Worm (Caenorhabditis elegans) whole organism, midembryonic: ENCODE results near the gene K05G3.2.

Experiments used
- cog-1 ChIP-seq: sonication (generic microtip); optimal IDR thresholded peaks from 2 replicates; lab custom pipeline; 2016; ENCODE audit warnings: missing genetic modification characterization, missing compliant biosample characterization
- flt-1 ChIP-seq: fragments of 200-800 bp; sonication (Bioruptor generic); IDR thresholded peaks from 2 replicates; pipeline ENCODE4 v1.3.6; 2022; ENCODE audit warnings: missing genetic modification characterization, missing compliant biosample characterization
- med-1 ChIP-seq: sonication (generic microtip); optimal IDR thresholded peaks from 2 replicates; lab custom pipeline; 2017; ENCODE audit warnings: missing genetic modification characterization, mild to moderate bottlenecking, missing compliant biosample characterization, antibody characterized with exemption, missing genetic modification reagents; ENCODE audit not compliant: insufficient read depth
- ztf-23 ChIP-seq: fragments of 200-800 bp; sonication (Bioruptor generic); IDR thresholded peaks from 2 replicates; pipeline ENCODE4 v1.3.6; 2022; ENCODE audit warnings: missing genetic modification reagents, missing genetic modification characterization, missing compliant biosample characterization
- ztf-29 ChIP-seq: fragments of 200-800 bp; sonication (Bioruptor generic); IDR thresholded peaks from 2 replicates; pipeline ENCODE4 v1.3.6; 2022; ENCODE audit warnings: missing genetic modification reagents, missing genetic modification characterization, missing compliant biosample characterization

- TF ChIP-seq ztf-29 (GFP tag; lab: Robert Waterston, UW) (no peak), cog-1 (tag; lab: Kevin White, UChicago) (no peak), ztf-23 (GFP tag; lab: Robert Waterston, UW) (no peak), med-1 (GFP tag; lab: Kevin White, UChicago) (no peak), flt-1 (GFP tag; lab: Robert Waterston, UW) (no peak)
These were observed 53.6 kb downstream of the K05G3.2 start for ce11 chrX:16548290-16548689.
